Worm (Caenorhabditis elegans): ENCODE measurements around the gene F48F7.6.
A peak's percentile ranks its signal among the peaks of the same experiment; 100 is the strongest.

F48F7.6 gene

ce11 chrX:14016698-14017097 lies 39.1 kb downstream of the F48F7.6 start:
- TF ChIP-seq nfya-1 (tag; optimal IDR thresholded peaks at IDR 0.05; ENCODE audit: insufficient read depth) (peak; percentile 88), egl-5 (tag; optimal IDR thresholded peaks at IDR 0.05) (peak; percentile 19), tbx-2 (tag; optimal IDR thresholded peaks at IDR 0.05) (peak; percentile 55), pha-4 (tag; optimal IDR thresholded peaks at IDR 0.05) (no peak), unc-62 (GFP tag; optimal IDR thresholded peaks at IDR 0.05) (peak; percentile 68), elt-1 (tag; optimal IDR thresholded peaks at IDR 0.05) (peak; percentile 39), pqm-1 (tag; optimal IDR thresholded peaks at IDR 0.05) (no peak), ztf-11 (tag; optimal IDR thresholded peaks at IDR 0.05) (no peak), fkh-10 (GFP tag; optimal IDR thresholded peaks at IDR 0.05) (peak; percentile 65), snpc-4 (tag; optimal IDR thresholded peaks at IDR 0.05) (peak; percentile 22), skn-1 (tag; optimal IDR thresholded peaks at IDR 0.05) (no peak), ceh-82 (tag; optimal IDR thresholded peaks at IDR 0.05) (no peak), lin-39 (tag; optimal IDR thresholded peaks at IDR 0.05) (peak; percentile 48), hmg-11 (tag; optimal IDR thresholded peaks at IDR 0.05) (peak; percentile 86), lin-15B (tag; optimal IDR thresholded peaks at IDR 0.05) (peak; percentile 7)

- TF ChIP-seq snpc-4 (tag; optimal IDR thresholded peaks at IDR 0.05), result no peak
- no peak for TF ChIP-seq eor-1 (tag; optimal IDR thresholded peaks at IDR 0.05)
- no peak for TF ChIP-seq sea-2 (GFP tag; optimal IDR thresholded peaks at IDR 0.05)
- no peak for TF ChIP-seq unc-62 (GFP tag; optimal IDR thresholded peaks at IDR 0.05)
- TF ChIP-seq ztf-11 (tag; optimal IDR thresholded peaks at IDR 0.05), result no peak
- no peak for TF ChIP-seq R02D3.7 (tag; optimal IDR thresholded peaks at IDR 0.05)
- TF ChIP-seq fkh-10 (GFP tag; optimal IDR thresholded peaks at IDR 0.05), result no peak
- no peak for TF ChIP-seq pha-4 (tag; optimal IDR thresholded peaks at IDR 0.05)
- TF ChIP-seq pqm-1 (tag; optimal IDR thresholded peaks at IDR 0.05), result no peak
- TF ChIP-seq daf-12 (tag; optimal IDR thresholded peaks at IDR 0.05), result no peak
- TF ChIP-seq unc-39 (tag; optimal IDR thresholded peaks at IDR 0.05), result no peak
- no peak for TF ChIP-seq nhr-43 (tag; optimal IDR thresholded peaks at IDR 0.05; ENCODE audit: poor library complexity, severe bottlenecking)
Measured at ce11 chrX:14020290-14020689, 42.7 kb downstream of the F48F7.6 start, which contains the start of gene C04C11.1. TSS of gene C04C11.1 (plus strand) at chrX:14020590.

ce11 chrX:14024400-14024953 lies 46.8 kb downstream of the F48F7.6 start:
- TF ChIP-seq elt-2 (tag; optimal IDR thresholded peaks at IDR 0.05) (peak; percentile 59), sea-2 (GFP tag; optimal IDR thresholded peaks at IDR 0.05) (no peak), unc-39 (tag; optimal IDR thresholded peaks at IDR 0.05) (no peak), lin-39 (tag; optimal IDR thresholded peaks at IDR 0.05) (peak; percentile 53), pha-4 (tag; optimal IDR thresholded peaks at IDR 0.05) (peak; percentile 65), nfya-1 (tag; optimal IDR thresholded peaks at IDR 0.05; ENCODE audit: insufficient read depth) (peak; percentile 15), lsy-12 (tag; optimal IDR thresholded peaks at IDR 0.05) (no peak)

- TF ChIP-seq nhr-23 (tag; optimal IDR thresholded peaks at IDR 0.05), result no peak
- TF ChIP-seq mdl-1 (tag; optimal IDR thresholded peaks at IDR 0.05), result no peak
- TF ChIP-seq skn-1 (tag; optimal IDR thresholded peaks at IDR 0.05), result no peak
- TF ChIP-seq nfya-1 (tag; optimal IDR thresholded peaks at IDR 0.05; ENCODE audit: insufficient read depth), result no peak
- no peak for TF ChIP-seq nhr-12 (tag; optimal IDR thresholded peaks at IDR 0.05)
- no peak for TF ChIP-seq daf-12 (tag; optimal IDR thresholded peaks at IDR 0.05)
- no peak for TF ChIP-seq elt-1 (tag; optimal IDR thresholded peaks at IDR 0.05)
- TF ChIP-seq ceh-16 (tag; optimal IDR thresholded peaks at IDR 0.05), result no peak
- TF ChIP-seq jun-1 (tag; optimal IDR thresholded peaks at IDR 0.05), result no peak
- no peak for TF ChIP-seq pha-4 (tag; optimal IDR thresholded peaks at IDR 0.05)
- TF ChIP-seq lin-39 (tag; optimal IDR thresholded peaks at IDR 0.05), result no peak
- TF ChIP-seq snpc-4 (tag; optimal IDR thresholded peaks at IDR 0.05), result no peak
- no peak for TF ChIP-seq ceh-82 (tag; optimal IDR thresholded peaks at IDR 0.05)
- no peak for TF ChIP-seq ceh-9 (tag; optimal IDR thresholded peaks at IDR 0.05)
Measured at ce11 chrX:14026893-14027292, 49.3 kb downstream of the F48F7.6 start.

ce11 chrX:14028492-14028891 lies 50.9 kb downstream of the F48F7.6 start:
- no peak for TF ChIP-seq zag-1 (tag; optimal IDR thresholded peaks at IDR 0.05)
- TF ChIP-seq lsy-12 (tag; optimal IDR thresholded peaks at IDR 0.05), result no peak
- TF ChIP-seq ceh-28 (tag; optimal IDR thresholded peaks at IDR 0.05), result no peak
- TF ChIP-seq nfya-1 (tag; optimal IDR thresholded peaks at IDR 0.05; ENCODE audit: insufficient read depth), result no peak
- TF ChIP-seq ceh-16 (tag; optimal IDR thresholded peaks at IDR 0.05), result no peak

All from whole organism, L3 larva.